Fruit fly (Drosophila melanogaster) whole organism, adult: ENCODE results near the gene CG11710.
"Not testable (repeated sequence)": the region's sequence is repeated elsewhere in the genome, so short reads cannot be mapped to it uniquely, and the experiment has no call there.

Experiments used
- CG11617 ChIP-seq: fragments of 200-800 bp; sonication (Bioruptor generic); optimal IDR thresholded peaks from 2 replicates; lab custom pipeline; 2017; ENCODE audit warnings: mild to moderate bottlenecking, missing biosample characterization, missing genetic modification reagents, missing genetic modification characterization
- CG12768 ChIP-seq: fragments of 200-800 bp; sonication (Bioruptor generic); optimal IDR thresholded peaks from 2 replicates; lab custom pipeline; 2017; ENCODE audit warnings: missing biosample characterization, missing genetic modification characterization, mild to moderate bottlenecking, moderate library complexity, missing genetic modification reagents
- CG14711 ChIP-seq: fragments of 200-800 bp; sonication (Bioruptor generic); optimal IDR thresholded peaks from 2 replicates; lab custom pipeline; 2018; ENCODE audit warnings: missing biosample characterization, mild to moderate bottlenecking, missing genetic modification characterization, moderate library complexity
- CG1620 ChIP-seq: fragments of 200-800 bp; sonication (Bioruptor generic); optimal IDR thresholded peaks from 2 replicates; lab custom pipeline; 2016; ENCODE audit warnings: missing biosample characterization, missing genetic modification characterization
- CG33017 ChIP-seq: fragments of 200-800 bp; sonication (Bioruptor generic); optimal IDR thresholded peaks from 2 replicates; lab custom pipeline; 2018; ENCODE audit warnings: missing biosample characterization, mild to moderate bottlenecking, missing genetic modification characterization, moderate library complexity
- CG5204 ChIP-seq: fragments of 200-800 bp; sonication (Bioruptor generic); optimal IDR thresholded peaks from 2 replicates; lab custom pipeline; 2016; ENCODE audit warnings: missing biosample characterization, missing genetic modification characterization
- CG7045 ChIP-seq: fragments of 200-800 bp; sonication (Bioruptor generic); optimal IDR thresholded peaks from 2 replicates; lab custom pipeline; 2017; ENCODE audit warnings: missing biosample characterization, mild to moderate bottlenecking, missing genetic modification characterization
- CG7101 ChIP-seq: fragments of 200-800 bp; sonication (Bioruptor generic); optimal IDR thresholded peaks from 2 replicates; lab custom pipeline; 2018; ENCODE audit warnings: missing biosample characterization, mild to moderate bottlenecking, missing genetic modification characterization, moderate library complexity
- Clk ChIP-seq: fragments of 200-800 bp; sonication (Bioruptor generic); optimal IDR thresholded peaks from 2 replicates; lab custom pipeline; 2017; ENCODE audit warnings: missing biosample characterization, missing genetic modification characterization
- Crg-1 ChIP-seq: fragments of 200-800 bp; sonication (Bioruptor generic); optimal IDR thresholded peaks from 2 replicates; lab custom pipeline; 2016; ENCODE audit warnings: missing biosample characterization, missing genetic modification characterization
- Hr96 ChIP-seq: fragments of 200-800 bp; sonication (Bioruptor generic); optimal IDR thresholded peaks from 2 replicates; lab custom pipeline; 2016; ENCODE audit warnings: missing biosample characterization, missing genetic modification characterization
- Mnt ChIP-seq: fragments of 200-800 bp; sonication (Bioruptor generic); optimal IDR thresholded peaks from 2 replicates; lab custom pipeline; 2016; ENCODE audit warnings: missing biosample characterization, mild to moderate bottlenecking, missing genetic modification characterization
- bab1 ChIP-seq: fragments of 200-800 bp; sonication (Bioruptor generic); optimal IDR thresholded peaks from 3 replicates; lab custom pipeline; 2019; ENCODE audit warnings: missing biosample characterization, mild to moderate bottlenecking, missing genetic modification characterization, moderate library complexity
- cic ChIP-seq: fragments of 200-800 bp; sonication (Bioruptor generic); optimal IDR thresholded peaks from 2 replicates; lab custom pipeline; 2017; ENCODE audit warnings: missing biosample characterization, mild to moderate bottlenecking, missing genetic modification characterization, moderate library complexity
- cnc ChIP-seq, 2 experiments: fragments of >200 bp; optimal IDR thresholded peaks; 2 replicates each; lab custom pipeline; 2017
- kay ChIP-seq: fragments of 200-800 bp; sonication (Bioruptor generic); peaks from one replicate; lab custom pipeline; 2016; ENCODE audit warnings: missing biosample characterization, missing genetic modification characterization, borderline replicate concordance
- ovo ChIP-seq: fragments of 200-800 bp; sonication (Bioruptor generic); optimal IDR thresholded peaks from 2 replicates; lab custom pipeline; 2016; ENCODE audit warnings: missing biosample characterization, missing genetic modification characterization
- pad ChIP-seq: fragments of 200-800 bp; sonication (Bioruptor generic); optimal IDR thresholded peaks from 3 replicates; lab custom pipeline; 2017; ENCODE audit warnings: missing biosample characterization, missing genetic modification characterization, mild to moderate bottlenecking, moderate library complexity, missing genetic modification reagents
- tj ChIP-seq: fragments of 200-800 bp; sonication (Bioruptor generic); optimal IDR thresholded peaks from 3 replicates; lab custom pipeline; 2017; ENCODE audit warnings: missing biosample characterization, mild to moderate bottlenecking, missing genetic modification characterization, moderate library complexity
- toe ChIP-seq: fragments of 200-800 bp; sonication (Bioruptor generic); optimal IDR thresholded peaks from 2 replicates; lab custom pipeline; 2016; ENCODE audit warnings: missing biosample characterization, missing genetic modification characterization

The CG11710 gene

DNA sequence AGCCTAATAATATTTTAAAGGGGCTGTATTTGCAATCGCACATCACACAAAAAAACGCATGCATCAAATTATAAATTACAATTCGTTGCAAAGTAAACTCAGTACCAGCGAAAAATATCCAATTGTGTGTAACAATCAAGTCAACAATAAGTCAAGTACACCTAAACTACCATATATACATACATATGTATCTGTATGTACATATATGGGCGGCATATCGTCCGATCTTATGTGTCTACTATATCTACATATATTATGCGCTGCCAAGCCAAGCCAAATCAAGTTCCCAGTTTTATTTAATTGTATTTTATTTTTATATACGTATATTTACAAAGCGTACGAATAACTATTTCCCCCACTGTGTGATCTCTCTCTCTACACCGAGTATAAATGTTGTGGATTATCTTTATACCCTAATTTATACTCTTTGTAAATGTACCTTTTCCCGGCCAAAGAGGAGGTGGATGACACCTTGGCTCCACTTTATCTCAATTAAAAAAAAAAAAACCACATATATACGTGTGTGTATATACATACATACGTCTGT lies 37.0 kb upstream of the CG11710 start:
- no peak for TF ChIP-seq Crg-1 (GFP tag; lab: Kevin White, UChicago)
- TF ChIP-seq tj: peak; percentile 36
- no peak for TF ChIP-seq CG5204 (GFP tag; lab: Kevin White, UChicago)

DNA sequence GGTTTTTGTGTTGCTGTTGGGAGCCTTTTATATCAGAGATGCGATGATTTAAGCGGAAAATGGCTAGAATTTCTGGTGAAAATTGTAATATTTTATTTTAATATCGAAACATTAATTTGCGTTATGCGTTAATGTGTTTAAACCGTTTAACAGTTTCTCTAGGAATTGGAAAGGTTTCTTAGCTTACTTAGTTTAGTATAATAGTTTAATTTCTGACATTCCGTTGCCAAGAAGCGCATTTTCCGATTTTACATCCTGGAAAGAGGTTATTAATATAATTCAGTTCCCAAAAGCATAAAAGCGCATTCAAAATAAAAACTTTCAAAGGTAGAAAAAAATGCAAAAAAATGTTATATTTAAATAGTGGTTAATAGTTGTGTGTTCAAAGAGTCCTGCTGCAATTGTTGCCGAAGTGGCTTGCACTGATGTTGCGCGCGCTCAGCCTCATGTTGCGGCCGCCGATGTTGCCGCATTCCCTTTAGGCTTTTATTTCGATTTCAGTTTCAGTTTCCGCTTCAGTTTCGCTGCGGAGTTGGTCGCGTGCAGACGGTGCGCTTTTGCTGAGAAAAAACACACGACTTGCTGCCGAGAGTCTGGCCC lies 19.5 kb upstream of the CG11710 start, which contains the start of gene tbc:
Gene tbc, plus strand, starts transcription at position 504 of the 600 bp plus-strand sequence.
- TF ChIP-seq CG33017 (no peak), tj (no peak), toe (GFP tag; lab: Kevin White, UChicago) (no peak), cic (GFP tag; lab: Kevin White, UChicago) (no peak), kay (no peak), CG7101 (tag; lab: Kevin White, UChicago) (no peak), Clk (GFP tag; lab: Kevin White, UChicago) (no peak), CG12768 (GFP tag; lab: Kevin White, UChicago) (no peak), CG11617 (no peak)

DNA sequence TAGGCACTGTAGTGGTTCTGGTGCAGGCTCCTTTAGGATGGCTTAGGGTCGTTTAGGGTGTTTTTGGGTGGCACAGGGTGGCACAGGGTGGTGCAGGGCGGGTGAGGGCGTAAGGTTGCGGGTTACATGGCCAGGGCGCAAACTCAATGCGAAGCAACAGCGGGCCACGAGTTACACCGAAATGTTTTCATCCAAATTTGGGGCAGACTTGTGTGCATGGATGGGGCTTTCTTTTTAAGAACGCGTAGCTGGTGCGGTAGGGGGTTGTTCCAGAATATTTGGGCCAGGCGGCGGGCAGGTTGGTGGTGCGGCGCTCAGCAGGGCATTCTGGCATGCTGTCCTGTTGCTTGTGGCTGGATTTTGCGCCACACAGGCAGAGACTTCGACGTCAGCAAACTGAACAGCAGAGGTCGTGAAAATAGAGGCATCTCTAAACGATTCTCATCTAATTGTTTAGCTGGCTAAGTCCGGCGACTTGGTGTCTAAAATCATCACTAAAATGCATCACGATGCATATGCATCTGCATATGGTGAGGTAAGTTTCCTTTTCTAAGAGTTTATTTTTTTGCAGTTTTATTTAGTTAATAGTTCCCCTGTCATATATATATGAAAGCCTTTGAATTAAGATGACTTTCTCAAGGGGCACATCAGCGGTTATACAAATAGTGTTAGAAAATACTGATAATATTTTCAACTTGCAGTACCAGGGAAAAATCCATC lies 18.6 kb upstream of the CG11710 start:
- TF ChIP-seq CG7045 (GFP tag; lab: Kevin White, UChicago) (no peak), cnc (optimal IDR thresholded peaks at IDR 0.05; lab: Kevin White, UChicago) (no peak), cic (GFP tag; lab: Kevin White, UChicago) (no peak), CG33017 (no peak), kay (no peak), Crg-1 (GFP tag; lab: Kevin White, UChicago) (no peak), Mnt (GFP tag; lab: Kevin White, UChicago) (no peak), Hr96 (GFP tag; lab: Kevin White, UChicago) (no peak), tj (no peak), CG12768 (GFP tag; lab: Kevin White, UChicago) (no peak), Clk (GFP tag; lab: Kevin White, UChicago) (no peak)

DNA sequence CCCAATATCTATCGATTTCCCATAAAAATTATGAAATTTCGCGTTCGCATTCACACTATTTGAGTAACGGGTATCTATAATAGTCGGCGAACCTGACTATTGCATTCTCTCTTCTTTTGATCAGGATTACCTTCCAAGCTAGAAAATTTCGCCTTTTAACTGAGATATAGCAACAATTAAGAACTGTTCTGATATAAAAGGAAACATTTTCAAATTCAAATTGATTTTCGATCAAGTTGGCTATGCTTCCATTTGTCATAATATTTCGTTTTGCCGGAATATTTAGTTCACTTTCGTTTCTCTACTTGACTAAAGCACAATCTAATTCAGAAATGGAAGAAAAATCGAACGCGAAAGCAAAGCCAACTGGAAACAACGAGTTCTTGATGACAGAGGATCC lies 16.6 kb upstream of the CG11710 start, which contains the start of gene CG42578:
Gene CG42578, plus strand, starts transcription at position 301 of the 400 bp plus-strand sequence.
- TF ChIP-seq CG7101 (tag; lab: Kevin White, UChicago); CG11617; cnc (optimal IDR thresholded peaks at IDR 0.05; lab: Kevin White, UChicago): not testable (repeated sequence)

DNA sequence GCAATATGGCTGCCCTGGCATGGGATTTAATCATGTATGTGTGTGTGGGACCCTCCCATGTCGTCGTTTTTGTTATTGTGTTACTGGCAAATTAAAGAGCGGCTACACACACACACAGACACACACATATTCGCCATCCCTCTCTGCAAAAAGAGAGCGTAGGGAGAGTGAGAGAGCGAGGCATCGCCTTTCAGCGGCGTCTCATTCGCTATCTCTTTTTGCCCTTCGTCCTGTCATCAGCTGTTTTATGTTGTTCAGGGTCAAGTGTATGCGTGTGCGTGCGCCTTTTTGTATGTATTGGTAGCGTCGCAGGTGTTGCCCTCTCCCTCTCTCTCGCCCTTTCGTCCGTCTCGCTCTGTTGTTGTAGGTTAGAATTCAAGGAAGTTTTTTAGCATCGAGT lies 7.4 kb upstream of the CG11710 start:
- TF ChIP-seq Hr96 (GFP tag; lab: Kevin White, UChicago) (no peak), kay (no peak), bab1 (GFP tag; lab: Kevin White, UChicago) (no peak), tj (no peak), CG7101 (tag; lab: Kevin White, UChicago) (no peak), CG7045 (GFP tag; lab: Kevin White, UChicago) (no peak), Mnt (GFP tag; lab: Kevin White, UChicago) (no peak), Clk (GFP tag; lab: Kevin White, UChicago) (no peak), pad (GFP tag; lab: Kevin White, UChicago) (no peak), CG5204 (GFP tag; lab: Kevin White, UChicago) (no peak), ovo (GFP tag; lab: Kevin White, UChicago) (no peak), CG1620 (GFP tag; lab: Kevin White, UChicago) (no peak), CG11617 (no peak), CG12768 (GFP tag; lab: Kevin White, UChicago) (no peak), Crg-1 (GFP tag; lab: Kevin White, UChicago) (no peak), CG33017 (no peak), CG14711 (tag; lab: Kevin White, UChicago) (no peak), toe (GFP tag; lab: Kevin White, UChicago) (no peak), cnc (optimal IDR thresholded peaks at IDR 0.05; lab: Kevin White, UChicago) (no peak), cic (GFP tag; lab: Kevin White, UChicago) (no peak)

DNA sequence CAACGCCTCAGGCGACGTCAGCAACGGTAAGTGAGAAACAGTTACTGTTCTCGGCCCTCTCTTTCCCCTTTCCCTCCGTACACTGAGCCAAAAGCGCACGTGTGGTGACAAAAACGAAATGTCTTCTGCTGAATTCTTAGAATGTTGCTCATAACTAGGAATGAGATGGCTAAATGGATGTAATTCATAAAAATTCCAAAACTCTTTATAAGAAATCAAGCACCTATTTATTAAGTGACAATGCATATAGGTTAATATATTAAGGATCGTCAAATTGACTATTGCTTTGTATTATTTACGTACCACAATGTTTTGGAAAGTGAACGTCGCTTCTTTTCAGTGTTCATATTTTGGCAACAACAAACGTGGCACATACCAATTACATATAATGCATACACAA lies 5.1 kb upstream of the CG11710 start:
- TF ChIP-seq Clk (GFP tag; lab: Kevin White, UChicago) (no peak), CG5204 (GFP tag; lab: Kevin White, UChicago) (peak; percentile 43), CG7101 (tag; lab: Kevin White, UChicago) (peak; percentile 6), kay (no peak), Hr96 (GFP tag; lab: Kevin White, UChicago) (peak; percentile 8), CG7045 (GFP tag; lab: Kevin White, UChicago) (no peak)
